Worm (Caenorhabditis elegans) whole organism, young adult: ENCODE data around the gene Y22D7AL.3.

Source experiments
- B0261.1 ChIP-seq: sonication (generic microtip); optimal IDR thresholded peaks from 2 replicates; lab custom pipeline; 2016; ENCODE audit warnings: mild to moderate bottlenecking, missing genetic modification characterization, moderate library complexity, missing compliant biosample characterization
- C17E4.6 ChIP-seq: fragments of 200-800 bp; sonication (Bioruptor generic); IDR thresholded peaks from 2 replicates; pipeline ENCODE4 v1.3.6; 2022; ENCODE audit warnings: missing genetic modification reagents, missing genetic modification characterization, missing compliant biosample characterization
- D2030.7 ChIP-seq: fragments of 200-800 bp; sonication (Bioruptor generic); IDR thresholded peaks from 2 replicates; pipeline ENCODE4 v1.3.6; 2022; ENCODE audit warnings: missing genetic modification reagents, missing genetic modification characterization, missing compliant biosample characterization
- F10E7.11 ChIP-seq: sonication (generic microtip); optimal IDR thresholded peaks from 2 replicates; lab custom pipeline; 2017; ENCODE audit warnings: mild to moderate bottlenecking, missing genetic modification characterization, moderate library complexity, missing compliant biosample characterization
- F23B12.7 ChIP-seq: sonication (generic microtip); optimal IDR thresholded peaks from 2 replicates; lab custom pipeline; 2017; ENCODE audit warnings: missing genetic modification characterization, mild to moderate bottlenecking, missing compliant biosample characterization, antibody characterized with exemption, moderate library complexity; ENCODE audit not compliant: insufficient read depth
- F33H1.4 ChIP-seq: fragments of 200-800 bp; sonication (Bioruptor generic); IDR thresholded peaks from 2 replicates; pipeline ENCODE4 v1.3.6; 2022; ENCODE audit warnings: missing genetic modification reagents, missing genetic modification characterization, missing compliant biosample characterization
- F37B4.10 ChIP-seq: fragments of 200-800 bp; sonication (Bioruptor generic); IDR thresholded peaks from 2 replicates; pipeline ENCODE4 v1.3.6; 2022; ENCODE audit warnings: missing genetic modification characterization, missing compliant biosample characterization
- F57A8.1 ChIP-seq: fragments of 200-800 bp; sonication (Bioruptor generic); optimal IDR thresholded peaks from 2 replicates; lab custom pipeline; 2018; ENCODE audit warnings: mild to moderate bottlenecking, missing genetic modification characterization, moderate library complexity, missing compliant biosample characterization
- K11D2.4 ChIP-seq: fragments of 200-800 bp; sonication (Bioruptor generic); IDR thresholded peaks from 2 replicates; pipeline ENCODE4 v1.3.6; 2022; ENCODE audit warnings: missing genetic modification reagents, missing genetic modification characterization, missing compliant biosample characterization
- T07F8.4 ChIP-seq: sonication (generic microtip); optimal IDR thresholded peaks from 2 replicates; lab custom pipeline; 2016; ENCODE audit warnings: mild to moderate bottlenecking, missing genetic modification characterization, moderate library complexity, missing compliant biosample characterization
- Y53G8AR.9 ChIP-seq: fragments of 200-800 bp; sonication (Bioruptor generic); conservative IDR thresholded peaks from 2 replicates; pipeline ENCODE4 v1.3.6; 2022; ENCODE audit warnings: missing genetic modification reagents, missing genetic modification characterization, missing compliant biosample characterization
- ama-1 ChIP-seq, 3 experiments: fragments of 150-350 bp in 1 of 3; sonication (generic microtip) in 2 of 3; optimal IDR thresholded peaks; 2 replicates each; lab custom pipeline; 2014 to 2018; ENCODE audit warnings: missing biosample characterization in 2 of 3, missing genetic modification characterization in 2 of 3, missing genetic modification reagents in 2 of 3
- atf-7 ChIP-seq: sonication (generic microtip); optimal IDR thresholded peaks from 2 replicates; lab custom pipeline; 2017; ENCODE audit warnings: mild to moderate bottlenecking, missing genetic modification characterization, missing compliant biosample characterization
- athp-1 ChIP-seq: sonication (generic microtip); optimal IDR thresholded peaks from 2 replicates; lab custom pipeline; 2017; ENCODE audit warnings: mild to moderate bottlenecking, missing genetic modification characterization, missing compliant biosample characterization
- bed-1 ChIP-seq: fragments of 200-800 bp; sonication (Bioruptor generic); IDR thresholded peaks from 2 replicates; pipeline ENCODE4 v1.3.6; 2022; ENCODE audit warnings: missing genetic modification reagents, missing genetic modification characterization, missing compliant biosample characterization
- ccch-3 ChIP-seq: fragments of 200-800 bp; sonication (Bioruptor generic); optimal IDR thresholded peaks from 2 replicates; lab custom pipeline; 2018; ENCODE audit warnings: mild to moderate bottlenecking, missing genetic modification characterization, missing compliant biosample characterization
- cebp-1 ChIP-seq, 2 experiments: fragments of 200-800 bp in 1 of 2; sonication (Bioruptor generic) in 1 of 2; sonication (generic microtip) in 1 of 2; IDR thresholded peaks in 1 of 2; optimal IDR thresholded peaks in 1 of 2; 2 replicates each; pipeline versions ENCODE4 v1.3.6 to Lab custom; 2017 to 2022; ENCODE audit warnings: missing compliant biosample characterization in 2 of 2, missing genetic modification characterization in 2 of 2, mild to moderate bottlenecking in 1 of 2, missing genetic modification reagents in 1 of 2, moderate library complexity in 1 of 2
- cebp-2 ChIP-seq: fragments of 200-800 bp; sonication (Bioruptor generic); IDR thresholded peaks from 2 replicates; pipeline ENCODE4 v1.3.6; 2022; ENCODE audit warnings: missing genetic modification characterization, missing compliant biosample characterization
- ceh-40 ChIP-seq: fragments of 200-800 bp; sonication (Bioruptor generic); IDR thresholded peaks from 2 replicates; pipeline ENCODE4 v1.3.6; 2022; ENCODE audit warnings: missing genetic modification characterization, missing compliant biosample characterization
- die-1 ChIP-seq: sonication (generic microtip); optimal IDR thresholded peaks from 2 replicates; lab custom pipeline; 2016; ENCODE audit warnings: missing genotype, mild to moderate bottlenecking, missing genetic modification characterization, missing compliant biosample characterization
- egl-44 ChIP-seq: fragments of 200-800 bp; sonication (Bioruptor generic); IDR thresholded peaks from 2 replicates; pipeline ENCODE4 v1.3.6; 2022; ENCODE audit warnings: missing genetic modification reagents, missing genetic modification characterization, missing compliant biosample characterization
- egrh-3 ChIP-seq: fragments of 200-800 bp; sonication (Bioruptor generic); IDR thresholded peaks from 2 replicates; pipeline ENCODE4 v1.3.6; 2022; ENCODE audit warnings: missing genetic modification reagents, missing genetic modification characterization, missing compliant biosample characterization
- gei-17 ChIP-seq: fragments of 200-800 bp; sonication (Bioruptor generic); optimal IDR thresholded peaks from 2 replicates; lab custom pipeline; 2018; ENCODE audit warnings: mild to moderate bottlenecking, missing genetic modification characterization, missing compliant biosample characterization
- him-1 ChIP-seq: sonication (generic microtip); optimal IDR thresholded peaks from 2 replicates; lab custom pipeline; 2016; ENCODE audit warnings: missing genotype, missing genetic modification reagents, missing genetic modification characterization, missing compliant biosample characterization
- hlh-12 ChIP-seq: sonication (generic microtip); optimal IDR thresholded peaks from 2 replicates; lab custom pipeline; 2016; ENCODE audit warnings: missing genetic modification characterization, missing compliant biosample characterization
- hmg-1.2 ChIP-seq: fragments of 200-800 bp; sonication (Bioruptor generic); IDR thresholded peaks from 2 replicates; pipeline ENCODE4 v1.3.6; 2022; ENCODE audit warnings: missing genetic modification reagents, missing genetic modification characterization, missing compliant biosample characterization
- lin-26 ChIP-seq: fragments of 200-800 bp; sonication (Bioruptor generic); IDR thresholded peaks from 2 replicates; pipeline ENCODE4 v1.3.6; 2022; ENCODE audit warnings: missing genetic modification reagents, missing genetic modification characterization, missing compliant biosample characterization
- lin-40 ChIP-seq: sonication (generic microtip); optimal IDR thresholded peaks from 2 replicates; lab custom pipeline; 2016; ENCODE audit warnings: missing genetic modification characterization, mild to moderate bottlenecking, missing compliant biosample characterization, missing genotype, missing genetic modification reagents
- lin-54 ChIP-seq: fragments of 200-800 bp; sonication (Bioruptor generic); optimal IDR thresholded peaks from 2 replicates; lab custom pipeline; 2018; ENCODE audit warnings: mild to moderate bottlenecking, missing genetic modification characterization, missing compliant biosample characterization
- lsl-1 ChIP-seq: fragments of 200-800 bp; sonication (Bioruptor generic); optimal IDR thresholded peaks from 2 replicates; lab custom pipeline; 2018; ENCODE audit warnings: mild to moderate bottlenecking, missing genetic modification characterization, moderate library complexity, missing compliant biosample characterization
- madf-6 ChIP-seq: fragments of 200-800 bp; sonication (Bioruptor generic); IDR thresholded peaks from 2 replicates; pipeline ENCODE4 v1.3.6; 2022; ENCODE audit warnings: missing genetic modification reagents, missing genetic modification characterization, missing compliant biosample characterization
- mel-28 ChIP-seq: sonication (generic microtip); optimal IDR thresholded peaks from 2 replicates; lab custom pipeline; 2016; ENCODE audit warnings: borderline replicate concordance, mild to moderate bottlenecking, missing genetic modification characterization, missing compliant biosample characterization
- mxl-1 ChIP-seq: sonication (generic microtip); optimal IDR thresholded peaks from 2 replicates; lab custom pipeline; 2016; ENCODE audit warnings: missing genetic modification characterization, missing compliant biosample characterization
- nfya-2 ChIP-seq: fragments of 200-800 bp; sonication (Bioruptor generic); IDR thresholded peaks from 2 replicates; pipeline ENCODE4 v1.3.6; 2022; ENCODE audit warnings: missing genetic modification reagents, missing genetic modification characterization, missing compliant biosample characterization
- nhr-27 ChIP-seq: fragments of 200-800 bp; sonication (Bioruptor generic); optimal IDR thresholded peaks from 2 replicates; lab custom pipeline; 2018; ENCODE audit warnings: mild to moderate bottlenecking, missing genetic modification characterization, moderate library complexity, missing compliant biosample characterization
- nhr-80 ChIP-seq: sonication (generic microtip); optimal IDR thresholded peaks from 2 replicates; lab custom pipeline; 2016; ENCODE audit warnings: missing genetic modification characterization, missing compliant biosample characterization
- rcor-1 ChIP-seq: fragments of 200-800 bp; sonication (Bioruptor generic); IDR thresholded peaks from 2 replicates; pipeline ENCODE4 v1.3.6; 2022; ENCODE audit warnings: missing genetic modification reagents, missing genetic modification characterization, missing compliant biosample characterization
- rec-8 ChIP-seq, 2 experiments: sonication (generic microtip); optimal IDR thresholded peaks; 2 replicates each; lab custom pipeline; 2016; ENCODE audit warnings: mild to moderate bottlenecking in 2 of 2, missing genetic modification characterization in 2 of 2, missing genetic modification reagents in 2 of 2, missing genotype in 2 of 2, missing biosample characterization in 1 of 2, missing compliant biosample characterization in 1 of 2, moderate library complexity in 1 of 2
- rpc-1 ChIP-seq, 2 experiments: fragments of 150-350 bp in 1 of 2; sonication (generic microtip) in 1 of 2; optimal IDR thresholded peaks; 2 replicates each; lab custom pipeline; 2014 to 2018; ENCODE audit warnings: missing biosample characterization in 1 of 2, missing genetic modification characterization in 1 of 2, missing genetic modification reagents in 1 of 2, missing genotype in 1 of 2
- snpc-1.3 ChIP-seq: sonication (generic microtip); optimal IDR thresholded peaks from 2 replicates; lab custom pipeline; 2017; ENCODE audit warnings: missing genetic modification characterization, mild to moderate bottlenecking, missing compliant biosample characterization, antibody characterized with exemption, moderate library complexity, missing genotype, missing genetic modification reagents; ENCODE audit not compliant: insufficient read depth
- snpc-4 ChIP-seq, 5 experiments: fragments of 150-350 bp in 1 of 5; sonication (generic microtip) in 4 of 5; optimal IDR thresholded peaks; 2 replicates each; lab custom pipeline; 2014 to 2018; ENCODE audit warnings: missing genetic modification characterization in 5 of 5, missing biosample characterization in 3 of 5, antibody characterized with exemption in 2 of 5, mild to moderate bottlenecking in 2 of 5, missing compliant biosample characterization in 2 of 5, missing genotype in 2 of 5, moderate library complexity in 2 of 5, missing genetic modification reagents in 1 of 5
- tbp1 ChIP-seq: fragments of 200-800 bp; sonication (Bioruptor generic); optimal IDR thresholded peaks from 2 replicates; lab custom pipeline; 2018; ENCODE audit warnings: mild to moderate bottlenecking, missing genetic modification characterization, missing compliant biosample characterization
- ztf-25 ChIP-seq: fragments of 200-800 bp; sonication (Bioruptor generic); IDR thresholded peaks from 2 replicates; pipeline ENCODE4 v1.3.6; 2022; ENCODE audit warnings: missing genetic modification reagents, missing genetic modification characterization, missing compliant biosample characterization
- ztf-28 ChIP-seq: fragments of 200-800 bp; sonication (Bioruptor generic); IDR thresholded peaks from 2 replicates; pipeline ENCODE4 v1.3.6; 2022; ENCODE audit warnings: missing genetic modification reagents, missing genetic modification characterization, missing compliant biosample characterization

Gene Y22D7AL.3

ce11 chrIII:1603776-1604175 is 37.5 kb upstream of the Y22D7AL.3 start:
- 0 out of 2 replicates have a peak, but pooled peaks have one; percentile 12 for TF ChIP-seq F33H1.4 (GFP tag; lab: Robert Waterston, UW)
- peak; percentile 53 for TF ChIP-seq athp-1 (tag; lab: Kevin White, UChicago)
- TF ChIP-seq B0261.1 (tag; lab: Kevin White, UChicago), result peak; percentile 61
- TF ChIP-seq ztf-25 (GFP tag; lab: Robert Waterston, UW), result 0 out of 2 replicates have a peak, but pooled peaks have one; percentile 10
- TF ChIP-seq lin-26 (GFP tag; lab: Robert Waterston, UW), result peak; percentile 62; the same call in 1 of the 2 replicates
- TF ChIP-seq egrh-3 (GFP tag; lab: Robert Waterston, UW), result no peak; the same call in 1 of the 2 replicates
- TF ChIP-seq rpc-1 (optimal IDR thresholded peaks at IDR 0.05; lab: Kevin White, UChicago), result peak; percentile 59
- peak; percentile 71 for TF ChIP-seq rpc-1 (tag; optimal IDR thresholded peaks at IDR 0.05; lab: Kevin White, UChicago)
- no peak for TF ChIP-seq ccch-3
- TF ChIP-seq madf-6, result peak; percentile 26; the same call in 1 of the 2 replicates
- TF ChIP-seq bed-1 (GFP tag; lab: Robert Waterston, UW), result no peak
- no peak for TF ChIP-seq gei-17 (GFP tag; lab: Kevin White, UChicago)
- peak; percentile 88 for TF ChIP-seq tbp1 (GFP tag; lab: Kevin White, UChicago)
- no peak for TF ChIP-seq F10E7.11 (tag; lab: Kevin White, UChicago)
- peak in 1 of 2 experiments; percentile 68 for TF ChIP-seq rec-8 (tag; optimal IDR thresholded peaks at IDR 0.05; lab: Kevin White, UChicago)
- TF ChIP-seq cebp-1 (GFP tag; IDR thresholded peaks at IDR 0.05; lab: Robert Waterston, UW), result peak; percentile 34; the same call in 1 of the 2 replicates
- TF ChIP-seq cebp-1 (tag; optimal IDR thresholded peaks at IDR 0.05; lab: Kevin White, UChicago), result no peak
- peak; percentile 48 for TF ChIP-seq D2030.7
- 0 out of 2 replicates have a peak, but pooled peaks have one; percentile 18 for TF ChIP-seq egl-44 (GFP tag; lab: Robert Waterston, UW)
- TF ChIP-seq snpc-4 (GFP tag; optimal IDR thresholded peaks at IDR 0.05; lab: Kevin White, UChicago), result peak; percentile 14
- TF ChIP-seq snpc-4 (tag; optimal IDR thresholded peaks at IDR 0.05; lab: Kevin White, UChicago), result no peak
- TF ChIP-seq ceh-40, result peak; percentile 50; the same call in 1 of the 2 replicates
- TF ChIP-seq lin-54 (GFP tag; lab: Kevin White, UChicago), result peak; percentile 7
- no peak for TF ChIP-seq Y53G8AR.9 (GFP tag; lab: Robert Waterston, UW)
- peak; percentile 40 for TF ChIP-seq hmg-1.2
- TF ChIP-seq lsl-1 (GFP tag; lab: Kevin White, UChicago), result peak; percentile 16
- TF ChIP-seq ztf-28 (GFP tag; lab: Robert Waterston, UW), result 0 out of 2 replicates have a peak, but pooled peaks have one; percentile 37
- TF ChIP-seq mxl-1, result peak; percentile 30
- TF ChIP-seq die-1 (tag; lab: Kevin White, UChicago), result peak; percentile 57
- TF ChIP-seq ama-1 (optimal IDR thresholded peaks at IDR 0.05; lab: Kevin White, UChicago), result no peak
- peak in 1 of 2 experiments; percentile 31 for TF ChIP-seq ama-1 (GFP tag; optimal IDR thresholded peaks at IDR 0.05; lab: Kevin White, UChicago)

ce11 chrIII:1604514-1604976 is 36.7 kb upstream of the Y22D7AL.3 start, which contains the start of gene Y22D7AL.6:
Y22D7AL.6 (plus strand) TSS chrIII:1604926.
- TF ChIP-seq nhr-27, result peak; percentile 48
- TF ChIP-seq him-1 (tag; lab: Kevin White, UChicago), result peak; percentile 15
- TF ChIP-seq atf-7 (tag; lab: Kevin White, UChicago), result peak; percentile 62
- no peak for TF ChIP-seq egl-44 (GFP tag; lab: Robert Waterston, UW)
- no peak for TF ChIP-seq hlh-12
- peak; percentile 51 for TF ChIP-seq F33H1.4 (GFP tag; lab: Robert Waterston, UW)
- TF ChIP-seq nfya-2 (GFP tag; lab: Robert Waterston, UW), result 0 out of 2 replicates have a peak, but pooled peaks have one; percentile 5
- TF ChIP-seq F23B12.7 (tag; lab: Kevin White, UChicago), result peak; percentile 10
- TF ChIP-seq lin-40, result peak; percentile 63
- peak; percentile 49 for TF ChIP-seq snpc-1.3 (tag; lab: Kevin White, UChicago)
- peak; percentile 66 for TF ChIP-seq F57A8.1 (GFP tag; lab: Kevin White, UChicago)
- TF ChIP-seq T07F8.4 (tag; lab: Kevin White, UChicago), result peak; percentile 42
- TF ChIP-seq K11D2.4 (GFP tag; lab: Robert Waterston, UW), result peak; percentile 57; the same call in 1 of the 2 replicates
- peak; percentile 67 for TF ChIP-seq rcor-1 (GFP tag; lab: Robert Waterston, UW)
- TF ChIP-seq lin-54 (GFP tag; lab: Kevin White, UChicago), result peak; percentile 71
- no peak for TF ChIP-seq nhr-80 (tag; lab: Kevin White, UChicago)
- no peak for TF ChIP-seq mel-28 (tag; lab: Kevin White, UChicago)
- peak; percentile 61; the same call in 1 of the 2 replicates for TF ChIP-seq C17E4.6 (GFP tag; lab: Robert Waterston, UW)
- TF ChIP-seq cebp-2 (GFP tag; lab: Robert Waterston, UW), result 0 out of 2 replicates have a peak, but pooled peaks have one; percentile 63
- no peak for TF ChIP-seq F37B4.10
